Worm (Caenorhabditis elegans): ENCODE measurements around the gene cox-10.

The cox-10 gene

ce11 chrII:12679635-12680034 lies at the start of gene cox-10, which contains the start of gene Y38E10A.33:
TSS of gene cox-10 (plus strand) at chrII:12679954.
TSS of gene Y38E10A.33 (minus strand) at chrII:12679646.
- TF ChIP-seq ama-1 (optimal IDR thresholded peaks at IDR 0.05) (no peak), pax-1 (tag; optimal IDR thresholded peaks at IDR 0.05) (peak; percentile 7), nhr-11 (tag; optimal IDR thresholded peaks at IDR 0.05) (no peak), unc-42 (tag; optimal IDR thresholded peaks at IDR 0.05) (peak; percentile 26), ceh-45 (GFP tag; IDR thresholded peaks at IDR 0.05) (no peak), unc-86 (tag; optimal IDR thresholded peaks at IDR 0.05) (no peak), odd-2 (tag; optimal IDR thresholded peaks at IDR 0.05) (no peak)

ce11 chrII:12630888-12631287 lies 48.9 kb upstream of the cox-10 start, which contains the start of gene Y38E10A.34:
TSS of gene Y38E10A.34 (plus strand) at chrII:12631188.
- TF ChIP-seq fkh-6 (tag; optimal IDR thresholded peaks at IDR 0.05) (no peak), npax-4 (tag; optimal IDR thresholded peaks at IDR 0.05) (no peak), hlh-30 (tag; optimal IDR thresholded peaks at IDR 0.05; ENCODE audit: insufficient read depth) (no peak), lin-11 (tag; optimal IDR thresholded peaks at IDR 0.05) (no peak), sdc-2 (tag; optimal IDR thresholded peaks at IDR 0.05) (no peak), unc-42 (tag; optimal IDR thresholded peaks at IDR 0.05) (no peak), ceh-18 (tag; optimal IDR thresholded peaks at IDR 0.05) (no peak), ets-4 (tag; optimal IDR thresholded peaks at IDR 0.05) (no peak), nhr-11 (tag; optimal IDR thresholded peaks at IDR 0.05) (no peak), K02D7.2 (tag; optimal IDR thresholded peaks at IDR 0.05) (no peak)

- TF ChIP-seq ceh-24 (tag; optimal IDR thresholded peaks at IDR 0.05) (no peak), F13H6.1 (tag; optimal IDR thresholded peaks at IDR 0.05) (no peak), T23F11.4 (GFP tag; optimal IDR thresholded peaks at IDR 0.05) (no peak), ets-4 (tag; optimal IDR thresholded peaks at IDR 0.05) (no peak), ahr-1 (tag; optimal IDR thresholded peaks at IDR 0.05) (no peak), lim-6 (tag; optimal IDR thresholded peaks at IDR 0.05) (no peak), che-1 (tag; optimal IDR thresholded peaks at IDR 0.05) (no peak), fkh-6 (tag; optimal IDR thresholded peaks at IDR 0.05) (no peak), pat-9 (tag; optimal IDR thresholded peaks at IDR 0.05) (no peak)
These were observed 44.9 kb upstream of the cox-10 start, which contains the start of gene Y38E10A.17 for ce11 chrII:12634749-12635318. TSS of gene Y38E10A.17 (minus strand) at chrII:12634799.

ce11 chrII:12636602-12637001 lies 43.2 kb upstream of the cox-10 start, which contains the start of gene nhr-234:
TSS of gene nhr-234 (plus strand) at chrII:12636678.
- no peak for TF ChIP-seq C08G9.2 (tag; optimal IDR thresholded peaks at IDR 0.05)
- TF ChIP-seq dve-1 (tag; optimal IDR thresholded peaks at IDR 0.05), result peak; percentile 68

ce11 chrII:12640370-12640769 lies 39.4 kb upstream of the cox-10 start, which contains the start of gene nhr-235:
TSS of gene nhr-235 (plus strand) at chrII:12640670.
- TF ChIP-seq hlh-13 (GFP tag; optimal IDR thresholded peaks at IDR 0.05) (no peak), ceh-19 (GFP tag; optimal IDR thresholded peaks at IDR 0.05) (no peak), ceh-14 (tag; optimal IDR thresholded peaks at IDR 0.05) (no peak), madf-2 (tag; optimal IDR thresholded peaks at IDR 0.05) (no peak), mec-3 (tag; optimal IDR thresholded peaks at IDR 0.05; ENCODE audit: borderline replicate concordance) (no peak), ceh-31 (tag; optimal IDR thresholded peaks at IDR 0.05) (no peak), C38D4.7 (GFP tag; optimal IDR thresholded peaks at IDR 0.05) (no peak)

- TF ChIP-seq ama-1 (optimal IDR thresholded peaks at IDR 0.05) (no peak), unc-55 (GFP tag; optimal IDR thresholded peaks at IDR 0.05) (no peak), pros-1 (tag; optimal IDR thresholded peaks at IDR 0.05) (no peak), T23F11.4 (GFP tag; optimal IDR thresholded peaks at IDR 0.05) (no peak), dve-1 (tag; optimal IDR thresholded peaks at IDR 0.05) (no peak), fkh-10 (GFP tag; optimal IDR thresholded peaks at IDR 0.05) (no peak), unc-86 (tag; optimal IDR thresholded peaks at IDR 0.05) (no peak), sox-2 (GFP tag; IDR thresholded peaks at IDR 0.05) (no peak), pag-3 (tag; optimal IDR thresholded peaks at IDR 0.05; ENCODE audit: borderline replicate concordance) (no peak), ceh-22 (tag; optimal IDR thresholded peaks at IDR 0.05) (no peak), ceh-6 (GFP tag; optimal IDR thresholded peaks at IDR 0.05) (no peak), pqm-1 (tag; optimal IDR thresholded peaks at IDR 0.05) (no peak)
These were observed 25.3 kb upstream of the cox-10 start, which contains the start of gene rgs-4 for ce11 chrII:12654447-12654846. TSS of gene rgs-4 (plus strand) at chrII:12654747.
